Fruit fly (Drosophila melanogaster) whole organism, prepupa: Measurements from ENCODE around the gene CG33108.

ENCODE experiments used
- CG11294 ChIP-seq: fragments of 200-800 bp; sonication (Bioruptor generic); IDR thresholded peaks from 2 replicates; pipeline ENCODE4 v1.3.6; 2022; ENCODE audit warnings: missing biosample characterization, missing genetic modification characterization
- CG1621 ChIP-seq: fragments of 200-800 bp; sonication (Bioruptor generic); optimal IDR thresholded peaks from 3 replicates; lab custom pipeline; 2018; ENCODE audit warnings: missing biosample characterization, mild to moderate bottlenecking, missing genetic modification characterization
- CG6163 ChIP-seq: fragments of 200-800 bp; sonication (Bioruptor generic); IDR thresholded peaks from 3 replicates; pipeline ENCODE4 v1.3.6; 2022; ENCODE audit warnings: missing biosample characterization, missing genetic modification characterization
- CG6854 ChIP-seq: fragments of 200-800 bp; sonication (Bioruptor generic); optimal IDR thresholded peaks from 2 replicates; lab custom pipeline; 2017; ENCODE audit warnings: missing biosample characterization, mild to moderate bottlenecking, missing genetic modification characterization
- acj6 ChIP-seq: fragments of 200-800 bp; sonication (Bioruptor generic); optimal IDR thresholded peaks from 3 replicates; lab custom pipeline; 2016; ENCODE audit warnings: missing biosample characterization, missing genetic modification characterization

DNA sequence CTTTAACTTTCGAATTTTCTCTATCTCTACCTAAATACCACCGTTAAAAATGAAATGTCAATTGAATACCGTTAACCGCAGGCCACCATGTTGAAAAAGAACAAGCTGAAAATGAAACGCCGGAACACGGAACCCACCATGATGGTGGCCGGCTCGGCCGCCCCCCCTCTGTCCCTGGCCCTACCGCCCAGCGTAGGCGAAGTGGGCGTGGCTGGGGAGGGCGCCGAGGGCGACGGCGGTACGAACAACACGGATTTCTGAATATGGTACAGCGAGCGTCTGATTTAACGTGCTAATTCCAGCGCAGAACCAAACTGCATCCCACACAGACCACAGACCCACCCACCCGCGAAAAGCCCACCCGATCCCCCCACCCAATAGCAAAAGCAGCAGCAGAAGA is 13.8 kb upstream of the CG33108 start:
- TF ChIP-seq CG6163 (no peak), acj6 (GFP tag; lab: Kevin White, UChicago) (no peak), CG6854 (GFP tag; lab: Kevin White, UChicago) (no peak), CG11294 (GFP tag; lab: Robert Waterston, UW) (no peak), CG1621 (tag; lab: Kevin White, UChicago) (no peak)
